Fruit fly (Drosophila melanogaster): Measurements from ENCODE around the gene CG11327.
A peak's percentile ranks its signal among the peaks of the same experiment; 100 is the strongest.

Gene CG11327

dm6 chr2L:6667719-6668325 lies 18.7 kb downstream of the CG11327 start, which contains the start of gene Galt:
Gene Galt, minus strand, starts transcription at chr2L:6668033.
- TF ChIP-seq salr (GFP tag; optimal IDR thresholded peaks at IDR 0.05) (no peak), CG16779 (tag; optimal IDR thresholded peaks at IDR 0.05) (peak; percentile 37), CG6854 (GFP tag; optimal IDR thresholded peaks at IDR 0.05) (peak; percentile 86), CG34406 (GFP tag; optimal IDR thresholded peaks at IDR 0.05) (peak; percentile 34), esn (GFP tag; optimal IDR thresholded peaks at IDR 0.05) (peak; percentile 67), CG6792 (GFP tag; optimal IDR thresholded peaks at IDR 0.05) (peak; percentile 36), CG8632 (GFP tag; optimal IDR thresholded peaks at IDR 0.05) (peak; percentile 35), CG10669 (GFP tag; optimal IDR thresholded peaks at IDR 0.05) (no peak), cyc (GFP tag; optimal IDR thresholded peaks at IDR 0.05) (peak; percentile 9), CG32006 (GFP tag; optimal IDR thresholded peaks at IDR 0.05) (no peak), lz (GFP tag; optimal IDR thresholded peaks at IDR 0.05) (peak; percentile 49), svp (GFP tag) (peak; percentile 79), ss (GFP tag; optimal IDR thresholded peaks at IDR 0.05) (peak in 1 of 2 experiments; percentile 64), CG8119 (GFP tag; IDR thresholded peaks at IDR 0.05) (peak; percentile 23; the same call in 2 of the 3 replicates), net (GFP tag; optimal IDR thresholded peaks at IDR 0.05) (peak; percentile 49), CG7368 (GFP tag; optimal IDR thresholded peaks at IDR 0.05) (no peak), Sox15 (GFP tag; optimal IDR thresholded peaks at IDR 0.05) (no peak), CG8319 (GFP tag; optimal IDR thresholded peaks at IDR 0.05) (no peak), CG1621 (tag; optimal IDR thresholded peaks at IDR 0.05) (no peak), Hr4 (GFP tag; optimal IDR thresholded peaks at IDR 0.05) (no peak), CG3919 (GFP tag; optimal IDR thresholded peaks at IDR 0.05) (no peak), Eip93F (GFP tag; optimal IDR thresholded peaks at IDR 0.05) (no peak), CG15336 (GFP tag; IDR thresholded peaks at IDR 0.05) (no peak), CG10631 (GFP tag; optimal IDR thresholded peaks at IDR 0.05) (peak; percentile 66), CG6163 (GFP tag; IDR thresholded peaks at IDR 0.05) (peak; percentile 61; the same call in 2 of the 3 replicates), eg (GFP tag; IDR thresholded peaks at IDR 0.05) (no peak; the same call in 2 of the 3 replicates), CG11294 (GFP tag; IDR thresholded peaks at IDR 0.05) (no peak), CG11902 (GFP tag; optimal IDR thresholded peaks at IDR 0.05) (no peak), dsx (GFP tag; optimal IDR thresholded peaks at IDR 0.05; ENCODE audit: poor library complexity, severe bottlenecking) (no peak), Blimp-1 (GFP tag; optimal IDR thresholded peaks at IDR 0.05) (no peak), vri (GFP tag; optimal IDR thresholded peaks at IDR 0.05) (peak; percentile 33), topi (GFP tag; optimal IDR thresholded peaks at IDR 0.05) (peak; percentile 42), Sox102F (GFP tag; optimal IDR thresholded peaks at IDR 0.05) (no peak), Ets21C (GFP tag; optimal IDR thresholded peaks at IDR 0.05) (no peak), CG6276 (GFP tag; optimal IDR thresholded peaks at IDR 0.05) (no peak), spab (GFP tag; optimal IDR thresholded peaks at IDR 0.05) (no peak), achi (GFP tag; optimal IDR thresholded peaks at IDR 0.05) (peak; percentile 43), Hr38 (GFP tag; optimal IDR thresholded peaks at IDR 0.05) (no peak), Smox (GFP tag; optimal IDR thresholded peaks at IDR 0.05) (no peak), CG11762 (GFP tag; optimal IDR thresholded peaks at IDR 0.05; ENCODE audit: insufficient read depth) (no peak), fd85E (GFP tag; optimal IDR thresholded peaks at IDR 0.05) (no peak), Met (GFP tag; optimal IDR thresholded peaks at IDR 0.05) (peak; percentile 52), pdm3 (GFP tag; optimal IDR thresholded peaks at IDR 0.05) (no peak), Sox14 (GFP tag; optimal IDR thresholded peaks at IDR 0.05) (peak; percentile 31), CG31627 (GFP tag; optimal IDR thresholded peaks at IDR 0.05) (peak; percentile 8), CG6808 (GFP tag; optimal IDR thresholded peaks at IDR 0.05) (no peak), Gug (GFP tag; IDR thresholded peaks at IDR 0.05) (no peak), acj6 (GFP tag; optimal IDR thresholded peaks at IDR 0.05) (peak; percentile 34), dac (GFP tag; optimal IDR thresholded peaks at IDR 0.05) (no peak), Lpt (GFP tag; optimal IDR thresholded peaks at IDR 0.05) (no peak), CG4318 (GFP tag; optimal IDR thresholded peaks at IDR 0.05) (no peak), CG3032 (tag; optimal IDR thresholded peaks at IDR 0.05) (peak; percentile 49)
